Worm (Caenorhabditis elegans): ENCODE data around the gene ndx-3.
A peak's percentile ranks its signal among the peaks of the same experiment; 100 is the strongest.
"Not testable (repeated sequence)": the region's sequence is repeated elsewhere in the genome, so short reads cannot be mapped to it uniquely, and the experiment has no call there.

Gene ndx-3

ce11 chrII:4916462-4916861, 36.9 kb upstream of the ndx-3 start, which contains the start of gene msp-31:
msp-31 (minus strand) TSS chrII:4916562.
- TF ChIP-seq sea-1 (GFP tag; conservative IDR thresholded peaks at IDR 0.05); tbx-11 (GFP tag; IDR thresholded peaks at IDR 0.05); B0310.2 (tag; optimal IDR thresholded peaks at IDR 0.05): not testable (repeated sequence)

ce11 chrII:4918501-4919021, 34.8 kb upstream of the ndx-3 start:
- TF ChIP-seq tbx-11 (GFP tag; IDR thresholded peaks at IDR 0.05), result no peak
- TF ChIP-seq aly-1 (tag; optimal IDR thresholded peaks at IDR 0.05), result no peak
- no peak for TF ChIP-seq flt-1 (GFP tag; IDR thresholded peaks at IDR 0.05)
- TF ChIP-seq ama-1 (optimal IDR thresholded peaks at IDR 0.05), result no peak
- TF ChIP-seq ceh-13 (GFP tag; optimal IDR thresholded peaks at IDR 0.05), result no peak
- TF ChIP-seq sea-1 (GFP tag; conservative IDR thresholded peaks at IDR 0.05), result no peak
- no peak for TF ChIP-seq hmbx-1 (tag; optimal IDR thresholded peaks at IDR 0.05)
- TF ChIP-seq pes-1 (GFP tag; IDR thresholded peaks at IDR 0.05), result no peak
- TF ChIP-seq ceh-36 (tag; optimal IDR thresholded peaks at IDR 0.05), result no peak
- no peak for TF ChIP-seq F13C5.2 (tag; optimal IDR thresholded peaks at IDR 0.05)
- no peak for TF ChIP-seq B0310.2 (tag; optimal IDR thresholded peaks at IDR 0.05)
- TF ChIP-seq hnd-1 (tag; optimal IDR thresholded peaks at IDR 0.05), result no peak
- TF ChIP-seq tbx-37 (GFP tag; conservative IDR thresholded peaks at IDR 0.05), result no peak

- no peak for TF ChIP-seq sea-1 (GFP tag; conservative IDR thresholded peaks at IDR 0.05)
- no peak for TF ChIP-seq hmbx-1 (tag; optimal IDR thresholded peaks at IDR 0.05)
- TF ChIP-seq tra-4 (tag; optimal IDR thresholded peaks at IDR 0.05), result no peak
- no peak for TF ChIP-seq ceh-13 (GFP tag; optimal IDR thresholded peaks at IDR 0.05)
- TF ChIP-seq pes-1 (GFP tag; IDR thresholded peaks at IDR 0.05), result no peak
- no peak for TF ChIP-seq hnd-1 (tag; optimal IDR thresholded peaks at IDR 0.05)
- TF ChIP-seq F13C5.2 (tag; optimal IDR thresholded peaks at IDR 0.05), result no peak
- TF ChIP-seq ama-1 (optimal IDR thresholded peaks at IDR 0.05), result no peak
- no peak for TF ChIP-seq B0310.2 (tag; optimal IDR thresholded peaks at IDR 0.05)
- TF ChIP-seq hmg-4 (GFP tag; optimal IDR thresholded peaks at IDR 0.05), result no peak
- no peak for TF ChIP-seq ceh-36 (tag; optimal IDR thresholded peaks at IDR 0.05)
- TF ChIP-seq scrt-1 (GFP tag; IDR thresholded peaks at IDR 0.05), result no peak
- no peak for TF ChIP-seq aly-1 (tag; optimal IDR thresholded peaks at IDR 0.05)
- TF ChIP-seq flt-1 (GFP tag; IDR thresholded peaks at IDR 0.05), result no peak
- no peak for TF ChIP-seq ets-7 (tag; optimal IDR thresholded peaks at IDR 0.05)
- no peak for TF ChIP-seq tbx-37 (GFP tag; conservative IDR thresholded peaks at IDR 0.05)
- no peak for TF ChIP-seq tbx-11 (GFP tag; IDR thresholded peaks at IDR 0.05)
Observed at ce11 chrII:4920608-4921007, 32.8 kb upstream of the ndx-3 start.

ce11 chrII:4924729-4925128, 28.7 kb upstream of the ndx-3 start:
- TF ChIP-seq aly-1 (tag; optimal IDR thresholded peaks at IDR 0.05), result no peak
- no peak for TF ChIP-seq ama-1 (optimal IDR thresholded peaks at IDR 0.05)
- no peak for TF ChIP-seq sea-1 (GFP tag; conservative IDR thresholded peaks at IDR 0.05)
- no peak for TF ChIP-seq hmg-4 (GFP tag; optimal IDR thresholded peaks at IDR 0.05)
- no peak for TF ChIP-seq tra-4 (tag; optimal IDR thresholded peaks at IDR 0.05)
- no peak for TF ChIP-seq hmbx-1 (tag; optimal IDR thresholded peaks at IDR 0.05)
- no peak for TF ChIP-seq pes-1 (GFP tag; IDR thresholded peaks at IDR 0.05)
- TF ChIP-seq hnd-1 (tag; optimal IDR thresholded peaks at IDR 0.05), result no peak

- TF ChIP-seq flt-1 (GFP tag; IDR thresholded peaks at IDR 0.05), result no peak
- no peak for TF ChIP-seq pes-1 (GFP tag; IDR thresholded peaks at IDR 0.05)
- no peak for TF ChIP-seq aly-1 (tag; optimal IDR thresholded peaks at IDR 0.05)
- TF ChIP-seq ets-7 (tag; optimal IDR thresholded peaks at IDR 0.05), result no peak
- TF ChIP-seq tra-4 (tag; optimal IDR thresholded peaks at IDR 0.05), result no peak
- TF ChIP-seq tbx-37 (GFP tag; conservative IDR thresholded peaks at IDR 0.05), result no peak
- no peak for TF ChIP-seq B0310.2 (tag; optimal IDR thresholded peaks at IDR 0.05)
- no peak for TF ChIP-seq tbx-11 (GFP tag; IDR thresholded peaks at IDR 0.05)
- TF ChIP-seq F13C5.2 (tag; optimal IDR thresholded peaks at IDR 0.05), result no peak
- TF ChIP-seq hmg-4 (GFP tag; optimal IDR thresholded peaks at IDR 0.05), result no peak
Observed at ce11 chrII:4925198-4925764, 28.1 kb upstream of the ndx-3 start, which contains the start of gene aagr-2. aagr-2 (minus strand) TSS chrII:4925248.

ce11 chrII:4928367-4928766, 25.0 kb upstream of the ndx-3 start:
- TF ChIP-seq pes-1 (GFP tag; IDR thresholded peaks at IDR 0.05) (peak; percentile 75; the same call in 1 of the 2 replicates), sea-1 (GFP tag; conservative IDR thresholded peaks at IDR 0.05) (0 out of 2 replicates have a peak, but pooled peaks have one; percentile 52), tbx-37 (GFP tag; conservative IDR thresholded peaks at IDR 0.05) (peak; percentile 64), tbx-11 (GFP tag; IDR thresholded peaks at IDR 0.05) (peak; percentile 64; the same call in 1 of the 2 replicates), flt-1 (GFP tag; IDR thresholded peaks at IDR 0.05) (peak; percentile 71)

- TF ChIP-seq ets-7 (tag; optimal IDR thresholded peaks at IDR 0.05) (no peak), hmg-4 (GFP tag; optimal IDR thresholded peaks at IDR 0.05) (no peak), hnd-1 (tag; optimal IDR thresholded peaks at IDR 0.05) (no peak), hmbx-1 (tag; optimal IDR thresholded peaks at IDR 0.05) (no peak), ceh-36 (tag; optimal IDR thresholded peaks at IDR 0.05) (no peak), sea-1 (GFP tag; conservative IDR thresholded peaks at IDR 0.05) (no peak), B0310.2 (tag; optimal IDR thresholded peaks at IDR 0.05) (no peak), scrt-1 (GFP tag; IDR thresholded peaks at IDR 0.05) (no peak), tra-4 (tag; optimal IDR thresholded peaks at IDR 0.05) (no peak), ceh-13 (GFP tag; optimal IDR thresholded peaks at IDR 0.05) (no peak), pes-1 (GFP tag; IDR thresholded peaks at IDR 0.05) (no peak), F13C5.2 (tag; optimal IDR thresholded peaks at IDR 0.05) (no peak), aly-1 (tag; optimal IDR thresholded peaks at IDR 0.05) (no peak), tbx-11 (GFP tag; IDR thresholded peaks at IDR 0.05) (no peak), flt-1 (GFP tag; IDR thresholded peaks at IDR 0.05) (no peak), tbx-37 (GFP tag; conservative IDR thresholded peaks at IDR 0.05) (no peak), ama-1 (optimal IDR thresholded peaks at IDR 0.05) (no peak)
Observed at ce11 chrII:4931286-4931685, 22.1 kb upstream of the ndx-3 start.
